Worm (Caenorhabditis elegans): ENCODE measurements around the gene gly-11.

- TF ChIP-seq aha-1 (tag; optimal IDR thresholded peaks at IDR 0.05) (no peak), zag-1 (tag; optimal IDR thresholded peaks at IDR 0.05) (no peak), nhr-237 (tag; optimal IDR thresholded peaks at IDR 0.05) (no peak), rnt-1 (tag; optimal IDR thresholded peaks at IDR 0.05) (no peak), nhr-77 (tag; optimal IDR thresholded peaks at IDR 0.05) (no peak), ama-1 (optimal IDR thresholded peaks at IDR 0.05) (no peak), aly-2 (tag; optimal IDR thresholded peaks at IDR 0.05) (no peak), lin-13 (GFP tag; optimal IDR thresholded peaks at IDR 0.05) (no peak), ztf-4 (tag; optimal IDR thresholded peaks at IDR 0.05) (no peak), lin-35 (GFP tag; optimal IDR thresholded peaks at IDR 0.05) (no peak)
These were observed 12.6 kb downstream of the gly-11 start for ce11 chrIII:12164414-12164813.

Measured in whole organism, L1 larva.